Worm (Caenorhabditis elegans) whole organism, late embryonic: Measurements from ENCODE around the gene C28C12.12.

Source experiments
- F13H6.1 ChIP-seq: sonication (generic microtip); optimal IDR thresholded peaks from 2 replicates; lab custom pipeline; 2016; ENCODE audit warnings: missing genetic modification characterization, missing compliant biosample characterization
- ceh-14 ChIP-seq: sonication (generic microtip); optimal IDR thresholded peaks from 2 replicates; lab custom pipeline; 2016; ENCODE audit warnings: missing genotype, missing genetic modification characterization, missing compliant biosample characterization
- ceh-31 ChIP-seq: sonication (generic microtip); optimal IDR thresholded peaks from 2 replicates; lab custom pipeline; 2016; ENCODE audit warnings: missing genetic modification characterization, missing compliant biosample characterization
- gmeb-2 ChIP-seq: sonication (generic microtip); optimal IDR thresholded peaks from 2 replicates; lab custom pipeline; 2016; ENCODE audit warnings: missing genetic modification characterization, inconsistent platforms, missing compliant biosample characterization

ce11 chrIV:8462376-8462775 lies 33.8 kb downstream of the C28C12.12 start:
- TF ChIP-seq F13H6.1 (tag; lab: Kevin White, UChicago): no peak
- no peak for TF ChIP-seq ceh-31
- no peak for TF ChIP-seq ceh-14 (tag; lab: Kevin White, UChicago)
- no peak for TF ChIP-seq gmeb-2 (tag; lab: Kevin White, UChicago)
